Worm (Caenorhabditis elegans) whole organism, late embryonic: ENCODE data around the gene F36H9.2.

Experiments
- K02D7.2 ChIP-seq: sonication (generic microtip); optimal IDR thresholded peaks from 2 replicates; lab custom pipeline; 2017; ENCODE audit warnings: mild to moderate bottlenecking, missing genetic modification characterization, missing compliant biosample characterization
- ama-1 ChIP-seq: fragments of 150-350 bp; optimal IDR thresholded peaks from 2 replicates; lab custom pipeline; 2014
- elt-4 ChIP-seq: sonication (generic microtip); optimal IDR thresholded peaks from 2 replicates; lab custom pipeline; 2016; ENCODE audit warnings: missing genetic modification characterization, missing compliant biosample characterization
- fkh-10 ChIP-seq: fragments of 150-350 bp; optimal IDR thresholded peaks from 2 replicates; lab custom pipeline; 2014; ENCODE audit warnings: missing biosample characterization, missing genetic modification reagents, missing genetic modification characterization
- nhr-11 ChIP-seq: fragments of 150-350 bp; optimal IDR thresholded peaks from 2 replicates; lab custom pipeline; 2014; ENCODE audit warnings: missing biosample characterization, missing genetic modification characterization
- pag-3 ChIP-seq: sonication (generic microtip); optimal IDR thresholded peaks from 2 replicates; lab custom pipeline; 2016; ENCODE audit warnings: missing compliant biosample characterization, missing genetic modification characterization, borderline replicate concordance
- pat-9 ChIP-seq: fragments of 200-800 bp; sonication (Bioruptor generic); optimal IDR thresholded peaks from 2 replicates; lab custom pipeline; 2018; ENCODE audit warnings: mild to moderate bottlenecking, missing genetic modification characterization, moderate library complexity, missing compliant biosample characterization
- pqm-1 ChIP-seq: sonication (generic microtip); optimal IDR thresholded peaks from 2 replicates; lab custom pipeline; 2016; ENCODE audit warnings: missing genetic modification characterization, missing compliant biosample characterization
- ref-2 ChIP-seq: sonication (generic microtip); optimal IDR thresholded peaks from 2 replicates; lab custom pipeline; 2016; ENCODE audit warnings: missing genetic modification characterization, missing compliant biosample characterization
- rnt-1 ChIP-seq: sonication (generic microtip); optimal IDR thresholded peaks from 2 replicates; lab custom pipeline; 2016; ENCODE audit warnings: missing genetic modification characterization, missing compliant biosample characterization

- TF ChIP-seq fkh-10 (GFP tag; lab: Kevin White, UChicago) (no peak), elt-4 (tag; lab: Kevin White, UChicago) (no peak), K02D7.2 (tag; lab: Kevin White, UChicago) (no peak), pqm-1 (tag; lab: Kevin White, UChicago) (no peak), rnt-1 (no peak), ama-1 (no peak), nhr-11 (tag; lab: Kevin White, UChicago) (no peak), ref-2 (tag; lab: Kevin White, UChicago) (no peak), pag-3 (tag; lab: Kevin White, UChicago) (no peak), pat-9 (tag; lab: Kevin White, UChicago) (no peak)
These were observed 31.8 kb downstream of the F36H9.2 start for ce11 chrV:1820016-1820415.
